Fruit fly (Drosophila melanogaster): ENCODE data around the gene CG12065.

CG12065 gene

dm6 chrX:8534734-8535133, 39.4 kb upstream of the CG12065 start (continued):
- TF ChIP-seq so (GFP tag; IDR thresholded peaks at IDR 0.05): no peak
- TF ChIP-seq pros (GFP tag; optimal IDR thresholded peaks at IDR 0.05): no peak
- TF ChIP-seq Hr3 (GFP tag; optimal IDR thresholded peaks at IDR 0.05): peak; percentile 5
- TF ChIP-seq slou (GFP tag; optimal IDR thresholded peaks at IDR 0.05): no peak
- no peak for TF ChIP-seq odd (GFP tag; optimal IDR thresholded peaks at IDR 0.05)
- TF ChIP-seq nom (GFP tag; optimal IDR thresholded peaks at IDR 0.05): no peak
- no peak for TF ChIP-seq GATAe (GFP tag; conservative IDR thresholded peaks at IDR 0.05)
- 0 out of 2 replicates have a peak, but pooled peaks have one; percentile 14 for TF ChIP-seq lmd (GFP tag; IDR thresholded peaks at IDR 0.05)
- TF ChIP-seq CG10543 (GFP tag; optimal IDR thresholded peaks at IDR 0.05): no peak
- TF ChIP-seq tna (GFP tag; IDR thresholded peaks at IDR 0.05; ENCODE audit: partially characterized antibody): no peak
- no peak for TF ChIP-seq CG1233 (GFP tag; optimal IDR thresholded peaks at IDR 0.05)
- TF ChIP-seq CG12391 (tag; optimal IDR thresholded peaks at IDR 0.05): peak; percentile 19
- TF ChIP-seq CG34422 (GFP tag; IDR thresholded peaks at IDR 0.05): no peak
- TF ChIP-seq CG7963 (GFP tag; IDR thresholded peaks at IDR 0.05; ENCODE audit: partially characterized antibody): no peak
- no peak for TF ChIP-seq NFAT (GFP tag; IDR thresholded peaks at IDR 0.05)
- TF ChIP-seq Blimp-1 (GFP tag; optimal IDR thresholded peaks at IDR 0.05): peak; percentile 31

- peak; percentile 71 for TF ChIP-seq CG11504 (tag; optimal IDR thresholded peaks at IDR 0.05)
- peak; percentile 63 for TF ChIP-seq slbo (GFP tag; IDR thresholded peaks at IDR 0.05)
- TF ChIP-seq kay (GFP tag; optimal IDR thresholded peaks at IDR 0.05): peak; percentile 23
- TF ChIP-seq dimm (GFP tag; IDR thresholded peaks at IDR 0.05): no peak
- peak; percentile 62 for TF ChIP-seq sob (GFP tag; IDR thresholded peaks at IDR 0.05)
- peak; percentile 61 for TF ChIP-seq dmrt99B (tag; optimal IDR thresholded peaks at IDR 0.05)
- peak; percentile 27 to 41 for TF ChIP-seq dpn (GFP tag; optimal IDR thresholded peaks at IDR 0.05)
- no peak for TF ChIP-seq al (GFP tag; IDR thresholded peaks at IDR 0.05)
- TF ChIP-seq CG30403 (GFP tag; optimal IDR thresholded peaks at IDR 0.05): peak; percentile 4
- TF ChIP-seq eve (GFP tag; optimal IDR thresholded peaks at IDR 0.05): peak in 1 of 2 experiments; percentile 6
- TF ChIP-seq CG17328 (GFP tag; IDR thresholded peaks at IDR 0.05): 0 out of 2 replicates have a peak, but pooled peaks have one; percentile 15
- peak; percentile 58 for TF ChIP-seq sisA (GFP tag; IDR thresholded peaks at IDR 0.05)
- TF ChIP-seq stwl (tag; optimal IDR thresholded peaks at IDR 0.05): peak; percentile 40
- peak; percentile 58; the same call in 2 of the 3 replicates for TF ChIP-seq Mrtf (GFP tag; IDR thresholded peaks at IDR 0.05)
- peak; percentile 46 for TF ChIP-seq mam (GFP tag; optimal IDR thresholded peaks at IDR 0.05)
- TF ChIP-seq Myb (GFP tag; optimal IDR thresholded peaks at IDR 0.05): peak; percentile 9
- TF ChIP-seq gce (GFP tag; IDR thresholded peaks at IDR 0.05): 0 out of 3 replicates have a peak, but pooled peaks have one; percentile 47
- TF ChIP-seq bsh (GFP tag; optimal IDR thresholded peaks at IDR 0.05): peak in 1 of 2 experiments; percentile 22
- no peak for TF ChIP-seq CG8281 (tag; optimal IDR thresholded peaks at IDR 0.05)
- TF ChIP-seq Xrp1 (GFP tag; IDR thresholded peaks at IDR 0.05): peak; percentile 61; the same call in 1 of the 2 replicates
- peak; percentile 24 for TF ChIP-seq Sox102F (GFP tag; optimal IDR thresholded peaks at IDR 0.05)
- no peak for TF ChIP-seq B-H2 (GFP tag; optimal IDR thresholded peaks at IDR 0.05)
- TF ChIP-seq CG3281 (GFP tag; optimal IDR thresholded peaks at IDR 0.05): no peak
- TF ChIP-seq CG34422 (GFP tag; IDR thresholded peaks at IDR 0.05): 0 out of 3 replicates have a peak, but pooled peaks have one; percentile 46
- peak; percentile 0 for TF ChIP-seq CG15514 (GFP tag; optimal IDR thresholded peaks at IDR 0.05)
- peak; percentile 8 for TF ChIP-seq CG12071 (GFP tag; optimal IDR thresholded peaks at IDR 0.05)
- peak; percentile 90 for TF ChIP-seq sens (GFP tag)
- peak; percentile 34 for TF ChIP-seq CG1603 (tag; optimal IDR thresholded peaks at IDR 0.05)
- TF ChIP-seq CG12236 (GFP tag; optimal IDR thresholded peaks at IDR 0.05): no peak
- peak; percentile 31 for TF ChIP-seq gro (GFP tag; optimal IDR thresholded peaks at IDR 0.05)
- no peak for TF ChIP-seq Blimp-1 (GFP tag; optimal IDR thresholded peaks at IDR 0.05)
- peak; percentile 49; the same call in 1 of the 2 replicates for TF ChIP-seq H2.0 (GFP tag; IDR thresholded peaks at IDR 0.05)
- 0 out of 2 replicates have a peak, but pooled peaks have one; percentile 16 for TF ChIP-seq Nf-YA (GFP tag; IDR thresholded peaks at IDR 0.05)
- TF ChIP-seq CG12769 (tag; optimal IDR thresholded peaks at IDR 0.05): peak; percentile 49
- peak; percentile 26 for TF ChIP-seq CG7556 (GFP tag; optimal IDR thresholded peaks at IDR 0.05)
Measured at dm6 chrX:8536649-8537048, 37.5 kb upstream of the CG12065 start.

Measured in whole organism, embryonic.